Fruit fly (Drosophila melanogaster) whole organism, prepupa: Measurements from ENCODE around the gene Grik.

Source experiments
- CG34406 ChIP-seq: fragments of 200-800 bp; sonication (Bioruptor generic); optimal IDR thresholded peaks from 3 replicates; lab custom pipeline; 2016; ENCODE audit warnings: missing biosample characterization, missing genetic modification characterization
- CG4318 ChIP-seq: fragments of 200-800 bp; sonication (Bioruptor generic); optimal IDR thresholded peaks from 3 replicates; lab custom pipeline; 2017; ENCODE audit warnings: missing biosample characterization, mild to moderate bottlenecking, missing genetic modification characterization

- TF ChIP-seq CG4318 (GFP tag; lab: Kevin White, UChicago) (no peak), CG34406 (GFP tag; lab: Kevin White, UChicago) (no peak)
Observed at dm6 chr3R:20873638-20874037, 28.1 kb upstream of the Grik start, which contains the start of gene TotB.
